Worm (Caenorhabditis elegans) whole organism, L2 larva: Measurements from ENCODE around the gene acs-2.

Experiments
- fos-1 ChIP-seq: fragments of 150-350 bp; optimal IDR thresholded peaks from 2 replicates; lab custom pipeline; 2014; ENCODE audit warnings: missing biosample characterization, missing genetic modification characterization
- mdl-1 ChIP-seq, 2 experiments: fragments of 150-350 bp in 1 of 2; sonication (generic microtip) in 1 of 2; optimal IDR thresholded peaks; 2 replicates each; lab custom pipeline; 2017; ENCODE audit warnings: missing biosample characterization in 2 of 2, missing genetic modification characterization in 2 of 2
- nhr-11 ChIP-seq: fragments of 150-350 bp; optimal IDR thresholded peaks from 2 replicates; lab custom pipeline; 2014; ENCODE audit warnings: missing biosample characterization, missing genetic modification characterization
- ztf-11 ChIP-seq: sonication (generic microtip); optimal IDR thresholded peaks from 2 replicates; lab custom pipeline; 2017; ENCODE audit warnings: missing biosample characterization, missing genetic modification characterization

- TF ChIP-seq ztf-11 (tag; lab: Kevin White, UChicago) (no peak), fos-1 (tag; lab: Kevin White, UChicago) (no peak), nhr-11 (tag; lab: Kevin White, UChicago) (no peak), mdl-1 (tag; optimal IDR thresholded peaks at IDR 0.05; lab: Kevin White, UChicago) (no peak)
Measured at ce11 chrV:15547727-15548126, 19.5 kb upstream of the acs-2 start.
